Fruit fly (Drosophila melanogaster): ENCODE measurements around the gene eIF3g1.

eIF3g1 gene

DNA sequence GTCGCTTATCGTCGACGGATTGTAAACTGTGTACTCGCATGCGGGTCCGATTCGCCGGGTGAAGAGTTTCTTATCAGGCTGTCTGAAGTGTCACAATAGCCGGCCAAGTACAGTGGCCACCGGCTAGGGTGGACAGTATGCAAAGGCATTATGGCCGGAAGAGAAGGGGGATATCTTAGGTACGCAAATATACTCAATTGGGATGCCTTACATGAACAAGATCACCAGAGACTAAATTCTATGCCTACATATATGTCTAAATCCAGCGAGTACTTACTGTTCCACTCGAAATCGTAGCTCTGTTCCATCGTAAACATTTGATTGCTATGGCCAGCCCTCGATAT lies 16.4 kb downstream of the eIF3g1 start (continued):
- TF ChIP-seq CG10267 (tag; optimal IDR thresholded peaks at IDR 0.05) (peak; percentile 60), ken (GFP tag; IDR thresholded peaks at IDR 0.05) (peak; percentile 91), knrl (GFP tag; IDR thresholded peaks at IDR 0.05; ENCODE audit: partially characterized antibody) (no peak), CG5180 (GFP tag; optimal IDR thresholded peaks at IDR 0.05) (peak; percentile 73), TFAM (GFP tag; optimal IDR thresholded peaks at IDR 0.05) (no peak), dati (GFP tag; IDR thresholded peaks at IDR 0.05) (peak; percentile 78), Hand (GFP tag; optimal IDR thresholded peaks at IDR 0.05) (peak; percentile 92), CG12659 (GFP tag; optimal IDR thresholded peaks at IDR 0.05) (peak; percentile 93), crc (GFP tag; optimal IDR thresholded peaks at IDR 0.05) (peak; percentile 80), CG15601 (tag; optimal IDR thresholded peaks at IDR 0.05) (peak; percentile 25), CG11247 (GFP tag; IDR thresholded peaks at IDR 0.05) (peak; percentile 95), otp (GFP tag; IDR thresholded peaks at IDR 0.05) (peak; percentile 94), ara (GFP tag; IDR thresholded peaks at IDR 0.05) (peak; percentile 92), CG11398 (GFP tag; optimal IDR thresholded peaks at IDR 0.05) (peak; percentile 80), Camta (GFP tag; optimal IDR thresholded peaks at IDR 0.05) (peak; percentile 86), CG10654 (GFP tag; optimal IDR thresholded peaks at IDR 0.05) (peak; percentile 88), CG32772 (GFP tag; IDR thresholded peaks at IDR 0.05) (peak; percentile 93), Pdp1 (GFP tag; optimal IDR thresholded peaks at IDR 0.05) (peak; percentile 88 to 95), MTF-1 (GFP tag; optimal IDR thresholded peaks at IDR 0.05; ENCODE audit: borderline replicate concordance) (peak; percentile 74), Poxn (GFP tag; IDR thresholded peaks at IDR 0.05) (peak; percentile 88), HLH3B (GFP tag; IDR thresholded peaks at IDR 0.05) (peak; percentile 94), CG17612 (GFP tag; IDR thresholded peaks at IDR 0.05) (peak; percentile 88), chn (GFP tag; optimal IDR thresholded peaks at IDR 0.05) (peak; percentile 79), ewg (GFP tag; optimal IDR thresholded peaks at IDR 0.05) (peak; percentile 75), pnt (GFP tag; optimal IDR thresholded peaks at IDR 0.05) (peak; percentile 86), Xrp1 (GFP tag; IDR thresholded peaks at IDR 0.05) (peak; percentile 93), CG10366 (GFP tag; IDR thresholded peaks at IDR 0.05) (peak; percentile 93), CG11695 (GFP tag; IDR thresholded peaks at IDR 0.05) (peak; percentile 94), Nf-YB (GFP tag; optimal IDR thresholded peaks at IDR 0.05) (peak; percentile 56), CG9932 (GFP tag; IDR thresholded peaks at IDR 0.05) (peak; percentile 94), exex (tag; optimal IDR thresholded peaks at IDR 0.05) (peak; percentile 83), tap (tag; optimal IDR thresholded peaks at IDR 0.05) (peak; percentile 86), CG2199 (GFP tag; IDR thresholded peaks at IDR 0.05) (peak; percentile 80; the same call in 2 of the 3 replicates), tio (GFP tag; optimal IDR thresholded peaks at IDR 0.05) (peak; percentile 82), Lim3 (GFP tag; IDR thresholded peaks at IDR 0.05) (peak; percentile 75), Meics (GFP tag; optimal IDR thresholded peaks at IDR 0.05) (peak; percentile 95), gt (GFP tag; IDR thresholded peaks at IDR 0.05) (peak; percentile 66), CG13424 (tag; optimal IDR thresholded peaks at IDR 0.05) (peak; percentile 86), CG1024 (GFP tag; IDR thresholded peaks at IDR 0.05) (peak; percentile 85), sc (optimal IDR thresholded peaks at IDR 0.05) (no peak), sc (GFP tag; optimal IDR thresholded peaks at IDR 0.05) (peak; percentile 61), Hmx (GFP tag; optimal IDR thresholded peaks at IDR 0.05) (peak; percentile 78), pzg (GFP tag; optimal IDR thresholded peaks at IDR 0.05) (peak; percentile 38), Hsf (GFP tag; optimal IDR thresholded peaks at IDR 0.05) (peak; percentile 88), Xbp1 (GFP tag; optimal IDR thresholded peaks at IDR 0.05) (peak; percentile 92), CoRest (tag; optimal IDR thresholded peaks at IDR 0.05) (peak; percentile 87), CG9727 (GFP tag; optimal IDR thresholded peaks at IDR 0.05) (peak; percentile 87), hth (optimal IDR thresholded peaks at IDR 0.05) (no peak), grn (GFP tag; optimal IDR thresholded peaks at IDR 0.05) (peak; percentile 84), croc (GFP tag; conservative IDR thresholded peaks at IDR 0.05) (peak; percentile 81), jumu (GFP tag; optimal IDR thresholded peaks at IDR 0.05) (peak; percentile 91), CG13894 (tag; optimal IDR thresholded peaks at IDR 0.05) (peak; percentile 83)
